Worm (Caenorhabditis elegans) whole organism, L4 larva: ENCODE data around the gene C45G7.13.

Experiments
- D1046.2 ChIP-seq: fragments of 200-800 bp; sonication (Bioruptor generic); IDR thresholded peaks from 2 replicates; pipeline ENCODE4 v1.3.6; 2022; ENCODE audit warnings: missing genetic modification characterization, missing compliant biosample characterization
- F10B5.3 ChIP-seq: sonication (generic microtip); optimal IDR thresholded peaks from 2 replicates; lab custom pipeline; 2016; ENCODE audit warnings: mild to moderate bottlenecking, missing genetic modification characterization, missing compliant biosample characterization
- F26F4.8 ChIP-seq: fragments of 200-800 bp; sonication (Bioruptor generic); conservative IDR thresholded peaks from 2 replicates; pipeline ENCODE4 v1.3.6; 2022; ENCODE audit warnings: missing genetic modification characterization, missing compliant biosample characterization
- R02D3.7 ChIP-seq: fragments of 150-350 bp; sonication (generic microtip); optimal IDR thresholded peaks from 3 replicates; lab custom pipeline; 2014; ENCODE audit warnings: missing biosample characterization, missing genetic modification characterization
- T20F7.1 ChIP-seq: fragments of 200-800 bp; sonication (Bioruptor generic); optimal IDR thresholded peaks from 2 replicates; lab custom pipeline; 2018; ENCODE audit warnings: mild to moderate bottlenecking, missing genetic modification characterization, missing compliant biosample characterization
- T26A8.4 ChIP-seq: fragments of 200-800 bp; sonication (Bioruptor generic); IDR thresholded peaks from 2 replicates; pipeline ENCODE4 v1.3.6; 2022; ENCODE audit warnings: missing genetic modification characterization, missing compliant biosample characterization
- Y105C5A.15 ChIP-seq: fragments of 200-800 bp; sonication (Bioruptor generic); IDR thresholded peaks from 2 replicates; pipeline ENCODE4 v1.3.6; 2022; ENCODE audit warnings: missing genetic modification characterization, missing compliant biosample characterization
- ZK337.2 ChIP-seq: fragments of 200-800 bp; sonication (Bioruptor generic); IDR thresholded peaks from 2 replicates; pipeline ENCODE4 v1.3.6; 2022; ENCODE audit warnings: missing genetic modification reagents, missing genetic modification characterization, missing compliant biosample characterization
- ZK546.5 ChIP-seq, 2 experiments: sonication (generic microtip); optimal IDR thresholded peaks; 2 replicates each; lab custom pipeline; 2017; ENCODE audit warnings: missing biosample characterization in 2 of 2, missing genetic modification characterization in 2 of 2
- aha-1 ChIP-seq: fragments of 150-350 bp; peaks from one replicate; lab custom pipeline; 2014; ENCODE audit warnings: missing biosample characterization, missing genetic modification characterization
- ama-1 ChIP-seq: fragments of 150-350 bp; optimal IDR thresholded peaks from 2 replicates; lab custom pipeline; 2014; ENCODE audit warnings: inconsistent platforms, mixed read lengths
- arid-1 ChIP-seq: fragments of 200-800 bp; sonication (Bioruptor generic); conservative IDR thresholded peaks from 2 replicates; pipeline ENCODE4 v1.3.6; 2022; ENCODE audit warnings: missing genetic modification reagents, missing genetic modification characterization, missing compliant biosample characterization
- ceh-32 ChIP-seq: sonication (generic microtip); optimal IDR thresholded peaks from 2 replicates; lab custom pipeline; 2016; ENCODE audit warnings: mild to moderate bottlenecking, missing genetic modification characterization, missing compliant biosample characterization; ENCODE audit not compliant: poor library complexity
- ceh-82 ChIP-seq: sonication (generic microtip); optimal IDR thresholded peaks from 2 replicates; lab custom pipeline; 2017; ENCODE audit warnings: missing biosample characterization, missing genetic modification characterization
- ctbp-1 ChIP-seq: fragments of 200-800 bp; sonication (Bioruptor generic); IDR thresholded peaks from 2 replicates; pipeline ENCODE4 v1.3.6; 2022; ENCODE audit warnings: missing genetic modification reagents, missing genetic modification characterization, missing compliant biosample characterization
- daf-16 ChIP-seq, 3 experiments: sonication (generic microtip); optimal IDR thresholded peaks; 2 replicates each; lab custom pipeline; 2016 to 2017; ENCODE audit warnings: missing genetic modification characterization in 3 of 3, missing genetic modification reagents in 3 of 3, mild to moderate bottlenecking in 2 of 3, missing compliant biosample characterization in 2 of 3, missing biosample characterization in 1 of 3, moderate library complexity in 1 of 3
- dmd-6 ChIP-seq: fragments of 200-800 bp; sonication (Bioruptor generic); IDR thresholded peaks from 2 replicates; pipeline ENCODE4 v1.3.6; 2022; ENCODE audit warnings: missing genetic modification reagents, missing genetic modification characterization, missing compliant biosample characterization
- dmd-8 ChIP-seq: fragments of 200-800 bp; sonication (Bioruptor generic); IDR thresholded peaks from 2 replicates; pipeline ENCODE4 v1.3.6; 2022; ENCODE audit warnings: missing genetic modification characterization, missing compliant biosample characterization
- dmd-9 ChIP-seq: fragments of 200-800 bp; sonication (Bioruptor generic); IDR thresholded peaks from 2 replicates; pipeline ENCODE4 v1.3.6; 2022; ENCODE audit warnings: missing genetic modification reagents, missing genetic modification characterization, missing compliant biosample characterization
- dpl-1 ChIP-seq: fragments of 150-350 bp; optimal IDR thresholded peaks from 2 replicates; lab custom pipeline; 2014; ENCODE audit warnings: missing biosample characterization, missing genetic modification reagents, missing genetic modification characterization
- egl-43 ChIP-seq: fragments of 200-800 bp; sonication (Bioruptor generic); IDR thresholded peaks from 2 replicates; pipeline ENCODE4 v1.3.6; 2022; ENCODE audit warnings: missing genetic modification reagents, missing genetic modification characterization, missing compliant biosample characterization
- fos-1 ChIP-seq: fragments of 150-350 bp; optimal IDR thresholded peaks from 2 replicates; lab custom pipeline; 2014; ENCODE audit warnings: missing biosample characterization, missing genetic modification characterization
- hmg-1.1 ChIP-seq: fragments of 200-800 bp; sonication (Bioruptor generic); IDR thresholded peaks from 2 replicates; pipeline ENCODE4 v1.3.6; 2022; ENCODE audit warnings: missing genetic modification reagents, missing genetic modification characterization, missing compliant biosample characterization
- lin-13 ChIP-seq: fragments of 150-350 bp; optimal IDR thresholded peaks from 2 replicates; lab custom pipeline; 2014; ENCODE audit warnings: missing biosample characterization, missing genetic modification reagents, missing genetic modification characterization
- lin-29 ChIP-seq: fragments of 200-800 bp; sonication (Bioruptor generic); IDR thresholded peaks from 2 replicates; pipeline ENCODE4 v1.3.6; 2022; ENCODE audit warnings: missing genetic modification reagents, missing genetic modification characterization, missing compliant biosample characterization
- lin-38 ChIP-seq: fragments of 200-800 bp; sonication (Bioruptor generic); IDR thresholded peaks from 2 replicates; pipeline ENCODE4 v1.3.6; 2022; ENCODE audit warnings: missing genetic modification reagents, missing genetic modification characterization, missing compliant biosample characterization
- lir-3 ChIP-seq: sonication (generic microtip); optimal IDR thresholded peaks from 2 replicates; lab custom pipeline; 2016; ENCODE audit warnings: mild to moderate bottlenecking, missing genetic modification characterization, missing compliant biosample characterization
- lsy-2 ChIP-seq, 2 experiments: fragments of 150-350 bp in 1 of 2; sonication (generic microtip) in 1 of 2; optimal IDR thresholded peaks; 2 replicates each; lab custom pipeline; 2014 to 2017; ENCODE audit warnings: missing biosample characterization in 2 of 2, missing genetic modification characterization in 2 of 2
- madf-5 ChIP-seq, 2 experiments: fragments of 200-800 bp; sonication (Bioruptor generic); IDR thresholded peaks; 2 replicates each; pipeline ENCODE4 v1.3.6; 2022; ENCODE audit warnings: missing compliant biosample characterization in 2 of 2, missing genetic modification characterization in 2 of 2
- madf-9 ChIP-seq: fragments of 200-800 bp; sonication (Bioruptor generic); conservative IDR thresholded peaks from 2 replicates; pipeline ENCODE4 v1.3.6; 2022; ENCODE audit warnings: missing genetic modification reagents, missing genetic modification characterization, missing compliant biosample characterization
- mep-1 ChIP-seq: fragments of 150-350 bp; sonication (generic microtip); optimal IDR thresholded peaks from 3 replicates; lab custom pipeline; 2014; ENCODE audit warnings: missing biosample characterization, missing genetic modification characterization
- mes-2 ChIP-seq: sonication (generic microtip); optimal IDR thresholded peaks from 2 replicates; lab custom pipeline; 2016; ENCODE audit warnings: missing genotype, mild to moderate bottlenecking, missing genetic modification characterization, missing compliant biosample characterization; ENCODE audit not compliant: poor library complexity, severe bottlenecking
- nhr-102 ChIP-seq: sonication (generic microtip); optimal IDR thresholded peaks from 2 replicates; lab custom pipeline; 2016; ENCODE audit warnings: mild to moderate bottlenecking, missing genetic modification characterization, moderate library complexity, missing compliant biosample characterization
- nhr-11 ChIP-seq: fragments of 150-350 bp; optimal IDR thresholded peaks from 2 replicates; lab custom pipeline; 2014; ENCODE audit warnings: missing biosample characterization, missing genetic modification characterization
- nhr-237 ChIP-seq: sonication (generic microtip); optimal IDR thresholded peaks from 2 replicates; lab custom pipeline; 2017; ENCODE audit warnings: missing biosample characterization, missing genetic modification characterization
- nhr-6 ChIP-seq: fragments of 150-350 bp; optimal IDR thresholded peaks from 2 replicates; lab custom pipeline; 2014; ENCODE audit warnings: missing biosample characterization, missing genetic modification characterization
- pha-4 ChIP-seq, 2 experiments: fragments of 150-350 bp in 1 of 2; fragments of 200-800 bp in 1 of 2; sonication (Bioruptor generic) in 1 of 2; IDR thresholded peaks in 1 of 2; optimal IDR thresholded peaks in 1 of 2; 2 replicates each; pipeline versions ENCODE4 v1.3.6 to Lab custom; 2014 to 2022; ENCODE audit warnings: missing genetic modification characterization in 2 of 2, missing genetic modification reagents in 2 of 2, missing biosample characterization in 1 of 2, missing compliant biosample characterization in 1 of 2
- php-3 ChIP-seq: fragments of 200-800 bp; sonication (Bioruptor generic); IDR thresholded peaks from 2 replicates; pipeline ENCODE4 v1.3.6; 2022; ENCODE audit warnings: missing genetic modification reagents, missing genetic modification characterization, missing compliant biosample characterization
- saeg-2 ChIP-seq: fragments of 200-800 bp; sonication (Bioruptor generic); IDR thresholded peaks from 2 replicates; pipeline ENCODE4 v1.3.6; 2022; ENCODE audit warnings: missing genetic modification reagents, missing genetic modification characterization, missing compliant biosample characterization
- snpc-4 ChIP-seq: fragments of 150-350 bp; optimal IDR thresholded peaks from 2 replicates; lab custom pipeline; 2014; ENCODE audit warnings: missing biosample characterization, missing genetic modification characterization
- spr-1 ChIP-seq: sonication (generic microtip); optimal IDR thresholded peaks from 2 replicates; lab custom pipeline; 2016; ENCODE audit warnings: mild to moderate bottlenecking, missing genetic modification characterization, missing compliant biosample characterization
- unc-130 ChIP-seq: sonication (generic microtip); optimal IDR thresholded peaks from 2 replicates; lab custom pipeline; 2016; ENCODE audit warnings: missing genetic modification reagents, missing genetic modification characterization, missing compliant biosample characterization
- unc-39 ChIP-seq: sonication (generic microtip); optimal IDR thresholded peaks from 2 replicates; lab custom pipeline; 2017; ENCODE audit warnings: missing biosample characterization, missing genetic modification characterization
- vab-7 ChIP-seq: fragments of 200-800 bp; sonication (Bioruptor generic); IDR thresholded peaks from 2 replicates; pipeline ENCODE4 v1.3.6; 2022; ENCODE audit warnings: missing genetic modification reagents, missing genetic modification characterization, missing compliant biosample characterization
- zfp-3 ChIP-seq: fragments of 200-800 bp; sonication (Bioruptor generic); conservative IDR thresholded peaks from 2 replicates; pipeline ENCODE4 v1.3.6; 2022; ENCODE audit warnings: missing genetic modification reagents, missing genetic modification characterization, missing compliant biosample characterization
- ztf-7 ChIP-seq: fragments of 150-350 bp; optimal IDR thresholded peaks from 2 replicates; lab custom pipeline; 2014; ENCODE audit warnings: missing biosample characterization, missing genetic modification characterization

The C45G7.13 gene

ce11 chrIV:2451233-2451632 is at the start of gene C45G7.13:
C45G7.13 (minus strand) TSS chrIV:2451333.
- TF ChIP-seq snpc-4 (no peak), lir-3 (tag; lab: Kevin White, UChicago) (no peak), daf-16 (GFP tag; optimal IDR thresholded peaks at IDR 0.05; lab: Kevin White, UChicago) (no peak), daf-16 (tag; optimal IDR thresholded peaks at IDR 0.05; lab: Kevin White, UChicago) (no peak), egl-43 (GFP tag; lab: Robert Waterston, UW) (no peak), F10B5.3 (no peak), hmg-1.1 (GFP tag; lab: Robert Waterston, UW) (no peak), lin-13 (no peak), spr-1 (no peak), ZK337.2 (no peak), ztf-7 (tag; lab: Kevin White, UChicago) (no peak), T26A8.4 (GFP tag; lab: Robert Waterston, UW) (no peak), mes-2 (tag; lab: Kevin White, UChicago) (no peak), dmd-8 (GFP tag; lab: Robert Waterston, UW) (no peak), unc-130 (GFP tag; lab: Kevin White, UChicago) (no peak), ama-1 (lab: Kevin White, UChicago) (no peak), fos-1 (tag; lab: Kevin White, UChicago) (no peak), dmd-9 (GFP tag; lab: Robert Waterston, UW) (no peak), arid-1 (no peak)

ce11 chrIV:2497615-2498183 is 46.6 kb upstream of the C45G7.13 start, which contains the start of gene Y69A2AR.16:
Y69A2AR.16 (plus strand) TSS chrIV:2497803.
- TF ChIP-seq F26F4.8 (GFP tag; lab: Robert Waterston, UW) (no peak), nhr-6 (tag; lab: Kevin White, UChicago) (no peak), dmd-9 (GFP tag; lab: Robert Waterston, UW) (no peak), Y105C5A.15 (GFP tag; lab: Robert Waterston, UW) (no peak), lin-38 (peak; percentile 55), dpl-1 (GFP tag; lab: Kevin White, UChicago) (no peak), fos-1 (tag; lab: Kevin White, UChicago) (no peak), lsy-2 (tag; optimal IDR thresholded peaks at IDR 0.05; lab: Kevin White, UChicago) (peak in 1 of 2 experiments; percentile 42), R02D3.7 (tag; lab: Kevin White, UChicago) (no peak), aha-1 (tag; lab: Kevin White, UChicago) (peak; percentile 10), saeg-2 (GFP tag; lab: Robert Waterston, UW) (no peak), ceh-32 (tag; lab: Kevin White, UChicago) (no peak), madf-9 (GFP tag; lab: Robert Waterston, UW) (no peak), vab-7 (0 out of 2 replicates have a peak, but pooled peaks have one; percentile 12), lin-13 (no peak), nhr-237 (tag; lab: Kevin White, UChicago) (no peak), pha-4 (GFP tag; IDR thresholded peaks at IDR 0.05; lab: Robert Waterston, UW) (peak; percentile 13; the same call in 1 of the 2 replicates), pha-4 (tag; optimal IDR thresholded peaks at IDR 0.05; lab: Kevin White, UChicago) (no peak), nhr-102 (tag; lab: Kevin White, UChicago) (peak; percentile 30), unc-39 (tag; lab: Kevin White, UChicago) (no peak), egl-43 (GFP tag; lab: Robert Waterston, UW) (no peak), T20F7.1 (GFP tag; lab: Kevin White, UChicago) (no peak), mep-1 (peak; percentile 32), madf-5 (GFP tag; IDR thresholded peaks at IDR 0.05; lab: Robert Waterston, UW) (no peak), php-3 (GFP tag; lab: Robert Waterston, UW) (no peak), ZK546.5 (tag; optimal IDR thresholded peaks at IDR 0.05; lab: Kevin White, UChicago) (no peak), lin-29 (GFP tag; lab: Robert Waterston, UW) (no peak), D1046.2 (GFP tag; lab: Robert Waterston, UW) (no peak), ceh-82 (tag; lab: Kevin White, UChicago) (no peak), ctbp-1 (0 out of 2 replicates have a peak, but pooled peaks have one; percentile 36), zfp-3 (GFP tag; lab: Robert Waterston, UW) (0 out of 2 replicates have a peak, but pooled peaks have one; percentile 70), dmd-6 (GFP tag; lab: Robert Waterston, UW) (no peak), hmg-1.1 (GFP tag; lab: Robert Waterston, UW) (no peak), nhr-11 (tag; lab: Kevin White, UChicago) (no peak), T26A8.4 (GFP tag; lab: Robert Waterston, UW) (peak; percentile 30; the same call in 1 of the 2 replicates)
- TF ChIP-seq, all 104 proteins: peak for 10
